Fruit fly (Drosophila melanogaster) whole organism: Measurements from ENCODE around the gene Gos28.

ENCODE experiments used
- CG8478 ChIP-seq: fragments of >200 bp; optimal IDR thresholded peaks from 2 replicates; lab custom pipeline; 2018; ENCODE audit warnings: inconsistent platforms
- Dll ChIP-seq: fragments of >200 bp; optimal IDR thresholded peaks from 2 replicates; lab custom pipeline; 2017
- EcR ChIP-seq, 2 experiments: fragments of >200 bp; optimal IDR thresholded peaks; 2 replicates each; lab custom pipeline; 2017; ENCODE audit warnings: missing biosample characterization in 2 of 2, missing genetic modification characterization in 2 of 2, missing genetic modification reagents in 2 of 2
- pan ChIP-seq: fragments of >200 bp; optimal IDR thresholded peaks from 2 replicates; lab custom pipeline; 2017
- psq ChIP-seq: fragments of >200 bp; optimal IDR thresholded peaks from 2 replicates; lab custom pipeline; 2017
- usp ChIP-seq: fragments of >200 bp; optimal IDR thresholded peaks from 2 replicates; lab custom pipeline; 2017; ENCODE audit warnings: missing biosample characterization, missing genetic modification characterization, mixed read lengths

DNA sequence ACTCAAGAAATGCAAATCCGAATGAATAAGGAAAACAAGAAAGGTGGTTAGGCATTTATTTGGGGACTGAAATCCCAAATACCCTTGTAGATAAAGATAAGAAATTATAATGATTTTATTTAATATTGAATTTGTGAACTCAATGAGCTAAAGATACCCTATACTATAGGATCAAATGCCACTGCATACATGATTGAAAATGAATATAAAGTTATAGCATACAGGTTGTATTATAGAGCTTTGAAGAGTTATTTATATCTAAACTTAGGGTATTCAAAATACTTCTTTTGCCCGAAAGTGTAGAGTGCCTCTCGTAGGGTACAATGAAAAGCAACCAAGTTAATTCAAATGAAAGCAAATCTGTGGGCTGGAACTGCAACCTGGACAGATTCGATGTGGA is 47.5 kb upstream of the Gos28 start:
- TF ChIP-seq Dll (no peak), usp (GFP tag; lab: Kevin White, UChicago) (no peak), CG8478 (lab: Kevin White, UChicago) (no peak), EcR (GFP tag; optimal IDR thresholded peaks at IDR 0.05; lab: Kevin White, UChicago) (no peak), psq (lab: Kevin White, UChicago) (no peak), pan (lab: Kevin White, UChicago) (no peak)
